Worm (Caenorhabditis elegans): ENCODE data around the gene C34D4.10.

The C34D4.10 gene

DNA sequence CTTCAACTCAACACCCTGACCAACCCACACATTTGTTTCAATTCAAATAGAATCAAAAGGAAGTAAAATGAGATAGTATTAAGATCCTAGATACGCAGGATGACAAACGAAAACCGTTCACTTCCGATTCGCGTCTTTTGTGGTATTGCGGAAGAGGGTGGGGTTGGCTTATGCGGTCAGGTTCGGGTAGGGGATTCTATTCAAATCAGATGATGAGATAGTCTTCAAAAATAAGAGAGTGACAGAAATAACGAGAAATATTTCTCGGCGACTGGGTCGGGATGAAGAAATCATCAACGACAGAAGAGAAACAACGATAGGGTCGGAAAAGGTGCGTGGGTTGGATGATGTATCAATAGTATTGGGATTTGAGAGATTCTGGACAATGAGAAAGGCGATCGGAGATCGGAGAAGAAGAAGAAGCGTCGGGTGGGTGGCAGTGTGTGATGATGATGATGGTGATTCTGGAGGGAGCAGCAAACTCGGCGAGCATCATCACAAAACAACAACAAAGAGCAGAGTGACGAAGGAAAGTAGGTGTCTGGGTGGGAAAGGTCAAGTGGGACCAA, 25.7 kb downstream of the C34D4.10 start:
- TF ChIP-seq nhr-12 (tag; optimal IDR thresholded peaks at IDR 0.05) (no peak), nhr-129 (tag; optimal IDR thresholded peaks at IDR 0.05) (peak; percentile 25), lsy-2 (tag; optimal IDR thresholded peaks at IDR 0.05) (peak in 1 of 2 experiments; percentile 15), sma-9 (GFP tag; optimal IDR thresholded peaks at IDR 0.05) (peak; percentile 28), sma-9 (tag; optimal IDR thresholded peaks at IDR 0.05) (no peak), F13H6.1 (tag; optimal IDR thresholded peaks at IDR 0.05) (peak; percentile 49), ceh-16 (tag; optimal IDR thresholded peaks at IDR 0.05) (no peak), blmp-1 (tag; optimal IDR thresholded peaks at IDR 0.05; ENCODE audit: insufficient read depth) (peak; percentile 27), nhr-21 (tag; optimal IDR thresholded peaks at IDR 0.05) (peak; percentile 25), C34F6.9 (tag; optimal IDR thresholded peaks at IDR 0.05) (peak; percentile 31)

DNA sequence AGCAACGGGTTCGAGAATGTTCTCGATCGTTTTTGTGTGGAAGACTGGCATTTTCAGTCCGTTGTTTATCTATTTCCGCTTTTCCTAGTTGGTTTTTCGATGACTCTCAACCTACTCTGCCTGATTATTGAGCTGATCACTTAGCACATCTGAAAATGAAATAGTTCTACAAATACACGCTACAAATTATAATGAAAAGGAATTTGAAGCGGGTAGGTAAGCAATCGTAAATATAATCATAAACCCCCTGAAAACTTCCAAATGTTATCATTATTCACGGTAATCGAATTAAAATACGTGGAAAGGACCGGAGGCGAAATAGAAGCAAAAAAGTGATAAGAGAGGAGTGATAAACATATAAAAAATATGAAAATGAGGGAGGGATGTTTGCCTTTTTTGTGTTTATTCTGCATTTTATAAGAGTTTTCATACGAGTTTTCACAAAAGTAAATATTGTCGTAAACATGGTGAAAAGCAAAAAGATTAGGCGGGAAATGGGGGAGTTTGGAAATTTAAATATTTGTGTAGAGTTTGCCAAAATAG, 26.9 kb downstream of the C34D4.10 start, which contains the start of gene deb-1:
Gene deb-1, minus strand, starts transcription at position 51 of the 543 bp plus-strand sequence.
- TF ChIP-seq ztf-4 (tag; optimal IDR thresholded peaks at IDR 0.05) = no peak
- TF ChIP-seq crh-2 (tag; optimal IDR thresholded peaks at IDR 0.05) = peak; percentile 76
- TF ChIP-seq fos-1 (tag; optimal IDR thresholded peaks at IDR 0.05) = peak; percentile 44

DNA sequence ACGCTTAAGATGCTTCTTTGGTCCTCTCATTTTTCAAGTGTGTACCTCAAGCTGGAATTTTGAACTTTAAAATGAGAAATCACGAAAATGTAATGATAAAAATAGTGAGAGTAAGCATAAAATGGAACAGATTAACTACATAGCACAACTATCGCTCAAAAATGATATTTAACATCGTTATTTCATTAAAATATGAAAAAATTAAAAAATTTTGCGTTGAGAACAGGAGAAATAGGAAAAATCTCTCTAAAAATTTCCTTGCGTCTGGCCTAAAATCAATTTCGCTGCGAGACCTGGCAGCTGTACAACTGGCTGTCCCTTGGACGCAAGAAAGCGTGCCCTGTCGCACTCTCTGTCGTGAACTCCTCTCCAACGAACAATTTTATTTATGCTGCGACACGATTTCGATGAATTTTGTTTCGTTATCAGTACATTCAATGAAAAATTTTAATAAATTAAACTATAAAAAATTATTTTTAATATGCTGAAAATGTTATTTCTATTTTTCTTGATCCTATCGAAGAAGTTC, 36.5 kb downstream of the C34D4.10 start, which contains the start of gene rps-4:
Gene rps-4, minus strand, starts transcription at position 51 of the 529 bp plus-strand sequence.
- TF ChIP-seq gmeb-1 (tag; optimal IDR thresholded peaks at IDR 0.05) = peak; percentile 90
- TF ChIP-seq sma-9 (GFP tag; optimal IDR thresholded peaks at IDR 0.05) = peak; percentile 75
- TF ChIP-seq sma-9 (tag; optimal IDR thresholded peaks at IDR 0.05) = no peak
- peak; percentile 88 for TF ChIP-seq sma-3 (GFP tag; optimal IDR thresholded peaks at IDR 0.05)
- TF ChIP-seq unc-62 (GFP tag; optimal IDR thresholded peaks at IDR 0.05) = no peak
- TF ChIP-seq aly-2 (tag; optimal IDR thresholded peaks at IDR 0.05) = no peak
- no peak for TF ChIP-seq dmd-4 (tag; optimal IDR thresholded peaks at IDR 0.05)
- peak; percentile 82 for TF ChIP-seq nhr-21 (tag; optimal IDR thresholded peaks at IDR 0.05)
- no peak for TF ChIP-seq unc-39 (tag; optimal IDR thresholded peaks at IDR 0.05)
- TF ChIP-seq nhr-129 (tag; optimal IDR thresholded peaks at IDR 0.05) = peak; percentile 84
- TF ChIP-seq nhr-25 (tag; optimal IDR thresholded peaks at IDR 0.05) = peak; percentile 93
- TF ChIP-seq lin-39 (tag; optimal IDR thresholded peaks at IDR 0.05) = no peak
- no peak for TF ChIP-seq nhr-12 (tag; optimal IDR thresholded peaks at IDR 0.05)
- no peak for TF ChIP-seq ztf-11 (tag; optimal IDR thresholded peaks at IDR 0.05)
- peak; percentile 16 for TF ChIP-seq ceh-16 (tag; optimal IDR thresholded peaks at IDR 0.05)
- TF ChIP-seq fos-1 (tag; optimal IDR thresholded peaks at IDR 0.05) = peak; percentile 85
- TF ChIP-seq lin-13 (GFP tag; optimal IDR thresholded peaks at IDR 0.05) = peak; percentile 90
- TF ChIP-seq nhr-11 (tag; optimal IDR thresholded peaks at IDR 0.05) = no peak
- TF ChIP-seq ama-1 (optimal IDR thresholded peaks at IDR 0.05) = peak; percentile 71
- TF ChIP-seq nhr-10 (tag; optimal IDR thresholded peaks at IDR 0.05) = peak; percentile 23
- no peak for TF ChIP-seq ztf-1 (GFP tag; conservative IDR thresholded peaks at IDR 0.05)
- TF ChIP-seq nhr-237 (tag; optimal IDR thresholded peaks at IDR 0.05) = no peak
- TF ChIP-seq ZK546.5 (tag; optimal IDR thresholded peaks at IDR 0.05) = peak; percentile 35
- TF ChIP-seq zag-1 (tag; optimal IDR thresholded peaks at IDR 0.05) = peak; percentile 59
- TF ChIP-seq skn-1 (tag; optimal IDR thresholded peaks at IDR 0.05) = peak; percentile 17
- TF ChIP-seq mbf-1 (tag; optimal IDR thresholded peaks at IDR 0.05) = no peak
- peak; percentile 41 for TF ChIP-seq ztf-4 (tag; optimal IDR thresholded peaks at IDR 0.05)
- TF ChIP-seq lsy-2 (tag; optimal IDR thresholded peaks at IDR 0.05) = peak; percentile 78 to 95
- no peak for TF ChIP-seq alr-1 (tag; optimal IDR thresholded peaks at IDR 0.05)
- no peak for TF ChIP-seq elt-3 (tag; optimal IDR thresholded peaks at IDR 0.05)
- peak; percentile 79 for TF ChIP-seq F13H6.1 (tag; optimal IDR thresholded peaks at IDR 0.05)
- TF ChIP-seq mab-5 (tag; optimal IDR thresholded peaks at IDR 0.05) = peak; percentile 79
- no peak for TF ChIP-seq nhr-77 (tag; optimal IDR thresholded peaks at IDR 0.05)
- TF ChIP-seq mdl-1 (tag; optimal IDR thresholded peaks at IDR 0.05) = peak in 1 of 2 experiments; percentile 49
- peak; percentile 95 for TF ChIP-seq C34F6.9 (tag; optimal IDR thresholded peaks at IDR 0.05)
- no peak for TF ChIP-seq peb-1 (tag; optimal IDR thresholded peaks at IDR 0.05)
- TF ChIP-seq sem-4 (tag; optimal IDR thresholded peaks at IDR 0.05) = peak; percentile 79
- no peak for TF ChIP-seq nhr-23 (tag; optimal IDR thresholded peaks at IDR 0.05)
- peak; percentile 36 for TF ChIP-seq R02D3.7 (tag; optimal IDR thresholded peaks at IDR 0.05)
- TF ChIP-seq unc-55 (GFP tag; optimal IDR thresholded peaks at IDR 0.05) = peak; percentile 92
- TF ChIP-seq ceh-82 (tag; optimal IDR thresholded peaks at IDR 0.05) = no peak
- peak; percentile 78 for TF ChIP-seq snpc-4 (tag; optimal IDR thresholded peaks at IDR 0.05)
- peak; percentile 43 for TF ChIP-seq blmp-1 (tag; optimal IDR thresholded peaks at IDR 0.05; ENCODE audit: insufficient read depth)
- TF ChIP-seq elt-1 (tag; optimal IDR thresholded peaks at IDR 0.05) = no peak
- peak; percentile 92 for TF ChIP-seq crh-2 (tag; optimal IDR thresholded peaks at IDR 0.05)
- peak; percentile 63 for TF ChIP-seq egl-27 (tag; optimal IDR thresholded peaks at IDR 0.05)
- peak; percentile 87 for TF ChIP-seq lin-11 (tag; optimal IDR thresholded peaks at IDR 0.05)
